Fruit fly (Drosophila melanogaster) whole organism, prepupa: ENCODE measurements around the gene CG12259.
A peak's percentile ranks its signal among the peaks of the same experiment; 100 is the strongest.

Experiments used
- Blimp-1 ChIP-seq: fragments of 200-800 bp; sonication (Bioruptor generic); optimal IDR thresholded peaks from 3 replicates; lab custom pipeline; 2017; ENCODE audit warnings: missing biosample characterization, missing genetic modification characterization, mild to moderate bottlenecking, moderate library complexity, missing genetic modification reagents
- CG10631 ChIP-seq: fragments of 200-800 bp; sonication (Bioruptor generic); optimal IDR thresholded peaks from 2 replicates; lab custom pipeline; 2016; ENCODE audit warnings: missing biosample characterization, missing genetic modification characterization
- CG10669 ChIP-seq: fragments of 200-800 bp; sonication (Bioruptor generic); optimal IDR thresholded peaks from 3 replicates; lab custom pipeline; 2018; ENCODE audit warnings: missing biosample characterization, mild to moderate bottlenecking, missing genetic modification characterization, moderate library complexity
- CG11294 ChIP-seq: fragments of 200-800 bp; sonication (Bioruptor generic); IDR thresholded peaks from 2 replicates; pipeline ENCODE4 v1.3.6; 2022; ENCODE audit warnings: missing biosample characterization, missing genetic modification characterization
- CG11762 ChIP-seq: fragments of 200-800 bp; sonication (Bioruptor generic); optimal IDR thresholded peaks from 3 replicates; lab custom pipeline; 2016; ENCODE audit warnings: missing biosample characterization, missing genetic modification characterization; ENCODE audit not compliant: insufficient read depth
- CG15336 ChIP-seq: fragments of 200-800 bp; sonication (Bioruptor generic); IDR thresholded peaks from 2 replicates; pipeline ENCODE4 v1.3.6; 2022; ENCODE audit warnings: missing biosample characterization, missing genetic modification characterization
- CG1621 ChIP-seq: fragments of 200-800 bp; sonication (Bioruptor generic); optimal IDR thresholded peaks from 3 replicates; lab custom pipeline; 2018; ENCODE audit warnings: missing biosample characterization, mild to moderate bottlenecking, missing genetic modification characterization
- CG16779 ChIP-seq: fragments of 200-800 bp; sonication (Bioruptor generic); optimal IDR thresholded peaks from 3 replicates; lab custom pipeline; 2017; ENCODE audit warnings: missing biosample characterization, mild to moderate bottlenecking, missing genetic modification characterization
- CG32006 ChIP-seq: fragments of 200-800 bp; sonication (Bioruptor generic); optimal IDR thresholded peaks from 3 replicates; lab custom pipeline; 2017; ENCODE audit warnings: missing biosample characterization, mild to moderate bottlenecking, missing genetic modification characterization
- CG34406 ChIP-seq: fragments of 200-800 bp; sonication (Bioruptor generic); optimal IDR thresholded peaks from 3 replicates; lab custom pipeline; 2016; ENCODE audit warnings: missing biosample characterization, missing genetic modification characterization
- CG3919 ChIP-seq: fragments of 200-800 bp; sonication (Bioruptor generic); optimal IDR thresholded peaks from 3 replicates; lab custom pipeline; 2016; ENCODE audit warnings: missing biosample characterization, missing genetic modification characterization
- CG4318 ChIP-seq: fragments of 200-800 bp; sonication (Bioruptor generic); optimal IDR thresholded peaks from 3 replicates; lab custom pipeline; 2017; ENCODE audit warnings: missing biosample characterization, mild to moderate bottlenecking, missing genetic modification characterization
- CG6163 ChIP-seq: fragments of 200-800 bp; sonication (Bioruptor generic); IDR thresholded peaks from 3 replicates; pipeline ENCODE4 v1.3.6; 2022; ENCODE audit warnings: missing biosample characterization, missing genetic modification characterization
- CG6276 ChIP-seq: fragments of 200-800 bp; sonication (Bioruptor generic); optimal IDR thresholded peaks from 2 replicates; lab custom pipeline; 2017; ENCODE audit warnings: missing biosample characterization, mild to moderate bottlenecking, missing genetic modification characterization
- CG6792 ChIP-seq: fragments of 200-800 bp; sonication (Bioruptor generic); optimal IDR thresholded peaks from 3 replicates; lab custom pipeline; 2016; ENCODE audit warnings: missing biosample characterization, missing genetic modification characterization
- CG6808 ChIP-seq: fragments of 200-800 bp; sonication (Bioruptor generic); optimal IDR thresholded peaks from 3 replicates; lab custom pipeline; 2017; ENCODE audit warnings: missing biosample characterization, missing genetic modification characterization, mild to moderate bottlenecking, moderate library complexity, missing genetic modification reagents
- CG6854 ChIP-seq: fragments of 200-800 bp; sonication (Bioruptor generic); optimal IDR thresholded peaks from 2 replicates; lab custom pipeline; 2017; ENCODE audit warnings: missing biosample characterization, mild to moderate bottlenecking, missing genetic modification characterization
- CG7368 ChIP-seq: fragments of 200-800 bp; sonication (Bioruptor generic); optimal IDR thresholded peaks from 3 replicates; lab custom pipeline; 2016; ENCODE audit warnings: missing biosample characterization, missing genetic modification characterization
- CG8119 ChIP-seq: fragments of 200-800 bp; sonication (Bioruptor generic); IDR thresholded peaks from 3 replicates; pipeline ENCODE4 v1.3.6; 2022; ENCODE audit warnings: missing biosample characterization, missing genetic modification characterization
- CG8319 ChIP-seq: fragments of 200-800 bp; sonication (Bioruptor generic); optimal IDR thresholded peaks from 3 replicates; lab custom pipeline; 2016; ENCODE audit warnings: missing biosample characterization, missing genetic modification characterization
- Eip75B ChIP-seq: fragments of 200-800 bp; sonication (Bioruptor generic); optimal IDR thresholded peaks from 3 replicates; lab custom pipeline; 2016; ENCODE audit warnings: missing biosample characterization, missing genetic modification characterization
- Eip78C ChIP-seq: fragments of 200-800 bp; sonication (Bioruptor generic); peaks from one replicate; lab custom pipeline; 2016; ENCODE audit warnings: missing biosample characterization, missing genetic modification characterization
- Eip93F ChIP-seq: fragments of 200-800 bp; sonication (Bioruptor generic); optimal IDR thresholded peaks from 2 replicates; lab custom pipeline; 2016; ENCODE audit warnings: missing biosample characterization, mild to moderate bottlenecking, missing genetic modification characterization
- Ets96B ChIP-seq: fragments of 200-800 bp; optimal IDR thresholded peaks from 2 replicates; lab custom pipeline; 2019; ENCODE audit warnings: missing biosample characterization, mild to moderate bottlenecking, missing genetic modification characterization, moderate library complexity
- Gug ChIP-seq: fragments of 200-800 bp; sonication (Bioruptor generic); IDR thresholded peaks from 2 replicates; pipeline ENCODE4 v1.3.6; 2022; ENCODE audit warnings: missing biosample characterization, missing genetic modification characterization
- Hr38 ChIP-seq: sonication (Bioruptor generic); optimal IDR thresholded peaks from 2 replicates; lab custom pipeline; 2016; ENCODE audit warnings: missing biosample characterization, missing genetic modification characterization
- Hr39 ChIP-seq: fragments of 200-800 bp; sonication (Bioruptor generic); optimal IDR thresholded peaks from 2 replicates; lab custom pipeline; 2016; ENCODE audit warnings: missing biosample characterization, missing genetic modification characterization
- Hr4 ChIP-seq: fragments of 200-800 bp; sonication (Bioruptor generic); optimal IDR thresholded peaks from 3 replicates; lab custom pipeline; 2016; ENCODE audit warnings: missing biosample characterization, missing genetic modification characterization
- Lpt ChIP-seq: fragments of 200-800 bp; sonication (Bioruptor generic); optimal IDR thresholded peaks from 3 replicates; lab custom pipeline; 2016; ENCODE audit warnings: missing biosample characterization, missing genetic modification characterization
- Met ChIP-seq: fragments of 200-800 bp; sonication (Bioruptor generic); optimal IDR thresholded peaks from 3 replicates; lab custom pipeline; 2016; ENCODE audit warnings: missing biosample characterization, missing genetic modification characterization
- OdsH ChIP-seq: fragments of 200-800 bp; sonication (Bioruptor generic); optimal IDR thresholded peaks from 3 replicates; lab custom pipeline; 2016; ENCODE audit warnings: missing biosample characterization, missing genetic modification characterization
- Smox ChIP-seq: fragments of 200-800 bp; sonication (Bioruptor generic); optimal IDR thresholded peaks from 3 replicates; lab custom pipeline; 2016; ENCODE audit warnings: missing biosample characterization, missing genetic modification characterization
- Sox102F ChIP-seq: fragments of 200-800 bp; sonication (Bioruptor generic); optimal IDR thresholded peaks from 2 replicates; lab custom pipeline; 2016; ENCODE audit warnings: missing biosample characterization, mild to moderate bottlenecking, missing genetic modification characterization
- achi ChIP-seq: fragments of 200-800 bp; sonication (Bioruptor generic); optimal IDR thresholded peaks from 3 replicates; lab custom pipeline; 2016; ENCODE audit warnings: missing biosample characterization, missing genetic modification characterization
- acj6 ChIP-seq: fragments of 200-800 bp; sonication (Bioruptor generic); optimal IDR thresholded peaks from 3 replicates; lab custom pipeline; 2016; ENCODE audit warnings: missing biosample characterization, missing genetic modification characterization
- dac ChIP-seq: fragments of 200-800 bp; sonication (Bioruptor generic); optimal IDR thresholded peaks from 2 replicates; lab custom pipeline; 2017; ENCODE audit warnings: missing biosample characterization, mild to moderate bottlenecking, missing genetic modification characterization
- dsx ChIP-seq: fragments of 200-800 bp; optimal IDR thresholded peaks from 3 replicates; lab custom pipeline; 2019; ENCODE audit warnings: missing biosample characterization, mild to moderate bottlenecking, missing genetic modification characterization, moderate library complexity; ENCODE audit not compliant: poor library complexity, severe bottlenecking
- eg ChIP-seq: fragments of 200-800 bp; sonication (Bioruptor generic); IDR thresholded peaks from 3 replicates; pipeline ENCODE4 v1.3.6; 2022; ENCODE audit warnings: missing biosample characterization, missing genetic modification characterization
- esn ChIP-seq: fragments of 200-800 bp; sonication (Bioruptor generic); optimal IDR thresholded peaks from 2 replicates; lab custom pipeline; 2016; ENCODE audit warnings: missing biosample characterization, mild to moderate bottlenecking, missing genetic modification characterization, moderate library complexity
- fd59A ChIP-seq: fragments of 200-800 bp; sonication (Bioruptor generic); optimal IDR thresholded peaks from 2 replicates; lab custom pipeline; 2017; ENCODE audit warnings: missing biosample characterization, mild to moderate bottlenecking, missing genetic modification characterization, missing genetic modification reagents
- fd85E ChIP-seq: fragments of 200-800 bp; sonication (Bioruptor generic); optimal IDR thresholded peaks from 3 replicates; lab custom pipeline; 2016; ENCODE audit warnings: missing biosample characterization, missing genetic modification characterization
- fkh ChIP-seq: fragments of 200-800 bp; sonication (Bioruptor generic); optimal IDR thresholded peaks from 3 replicates; lab custom pipeline; 2017; ENCODE audit warnings: missing biosample characterization, mild to moderate bottlenecking, missing genetic modification characterization, moderate library complexity
- lz ChIP-seq: fragments of 200-800 bp; sonication (Bioruptor generic); optimal IDR thresholded peaks from 3 replicates; lab custom pipeline; 2016; ENCODE audit warnings: missing biosample characterization, missing genetic modification characterization
- net ChIP-seq: fragments of 200-800 bp; sonication (Bioruptor generic); optimal IDR thresholded peaks from 3 replicates; lab custom pipeline; 2016; ENCODE audit warnings: missing biosample characterization, missing genetic modification characterization
- pdm3 ChIP-seq: fragments of 200-800 bp; sonication (Bioruptor generic); optimal IDR thresholded peaks from 3 replicates; lab custom pipeline; 2016; ENCODE audit warnings: missing biosample characterization, missing genetic modification characterization
- salr ChIP-seq, 2 experiments: fragments of 200-800 bp; sonication (Bioruptor generic); optimal IDR thresholded peaks; 3 replicates each; lab custom pipeline; 2016 to 2018; ENCODE audit warnings: missing biosample characterization in 2 of 2, missing genetic modification characterization in 2 of 2, mild to moderate bottlenecking in 1 of 2
- spab ChIP-seq: fragments of 200-800 bp; sonication (Bioruptor generic); optimal IDR thresholded peaks from 2 replicates; lab custom pipeline; 2017; ENCODE audit warnings: missing biosample characterization, mild to moderate bottlenecking, missing genetic modification characterization, missing genetic modification reagents
- ss ChIP-seq, 2 experiments: fragments of 200-800 bp; sonication (Bioruptor generic); optimal IDR thresholded peaks; 2 replicates in 1 of 2; 3 replicates in 1 of 2; lab custom pipeline; 2017 to 2018; ENCODE audit warnings: mild to moderate bottlenecking in 2 of 2, missing biosample characterization in 2 of 2, missing genetic modification characterization in 2 of 2, moderate library complexity in 1 of 2
- svp ChIP-seq: fragments of 200-800 bp; sonication (Bioruptor generic); peaks from one replicate; lab custom pipeline; 2016; ENCODE audit warnings: missing biosample characterization, missing genetic modification characterization
- topi ChIP-seq: fragments of 200-800 bp; sonication (Bioruptor generic); optimal IDR thresholded peaks from 3 replicates; lab custom pipeline; 2016; ENCODE audit warnings: missing biosample characterization, missing genetic modification characterization
- vri ChIP-seq: fragments of 200-800 bp; sonication (Bioruptor generic); optimal IDR thresholded peaks from 3 replicates; lab custom pipeline; 2016; ENCODE audit warnings: missing biosample characterization, mild to moderate bottlenecking, missing genetic modification characterization

Gene CG12259

dm6 chr3R:27916355-27917019 lies 4.4 kb downstream of the CG12259 start, which contains the start of the genes CG5003 and mRpS22:
Gene CG5003, minus strand, starts transcription at chr3R:27916516.
Gene mRpS22, plus strand, starts transcription at chr3R:27916908.
- TF ChIP-seq CG6163 = 0 out of 3 replicates have a peak, but pooled peaks have one; percentile 37
- TF ChIP-seq CG4318 (GFP tag; lab: Kevin White, UChicago) = no peak
- TF ChIP-seq CG1621 (tag; lab: Kevin White, UChicago) = no peak
- TF ChIP-seq CG6276 (GFP tag; lab: Kevin White, UChicago) = no peak
- peak; percentile 46 for TF ChIP-seq Sox102F
- TF ChIP-seq CG15336 (GFP tag; lab: Robert Waterston, UW) = no peak
- peak; percentile 79 for TF ChIP-seq CG10631 (GFP tag; lab: Kevin White, UChicago)
- TF ChIP-seq CG7368 = peak; percentile 33
- peak; percentile 59 for TF ChIP-seq topi (GFP tag; lab: Kevin White, UChicago)
- peak; percentile 48 for TF ChIP-seq Eip75B (GFP tag; lab: Kevin White, UChicago)
- peak; percentile 56 for TF ChIP-seq Smox
- peak; percentile 64 for TF ChIP-seq svp
- TF ChIP-seq fd59A (GFP tag; lab: Kevin White, UChicago) = no peak
- no peak for TF ChIP-seq CG16779 (tag; lab: Kevin White, UChicago)
- peak; percentile 54 for TF ChIP-seq Hr39 (GFP tag; lab: Kevin White, UChicago)
- TF ChIP-seq CG6792 (GFP tag; lab: Kevin White, UChicago) = peak; percentile 29
- TF ChIP-seq dac (GFP tag; lab: Kevin White, UChicago) = no peak
- no peak for TF ChIP-seq spab (GFP tag; lab: Kevin White, UChicago)
- TF ChIP-seq OdsH (GFP tag; lab: Kevin White, UChicago) = peak; percentile 68
- TF ChIP-seq Eip78C (GFP tag; lab: Kevin White, UChicago) = peak; percentile 81
- TF ChIP-seq CG3919 (GFP tag; lab: Kevin White, UChicago) = peak; percentile 66
- no peak; the same call in 1 of the 2 replicates for TF ChIP-seq CG11294
- TF ChIP-seq salr (GFP tag; optimal IDR thresholded peaks at IDR 0.05; lab: Kevin White, UChicago) = peak in 1 of 2 experiments; percentile 59
- TF ChIP-seq lz (GFP tag; lab: Kevin White, UChicago) = peak; percentile 59
- TF ChIP-seq Gug (GFP tag; lab: Robert Waterston, UW) = peak; percentile 31; the same call in 1 of the 2 replicates
- no peak for TF ChIP-seq dsx (GFP tag; lab: Kevin White, UChicago)
- peak; percentile 67 for TF ChIP-seq Hr4 (GFP tag; lab: Kevin White, UChicago)
- peak; percentile 11 for TF ChIP-seq Lpt (GFP tag; lab: Kevin White, UChicago)
- peak; percentile 12 for TF ChIP-seq CG8319 (GFP tag; lab: Kevin White, UChicago)
- TF ChIP-seq eg (GFP tag; lab: Robert Waterston, UW) = 0 out of 3 replicates have a peak, but pooled peaks have one; percentile 50
- TF ChIP-seq Eip93F (GFP tag; lab: Kevin White, UChicago) = peak; percentile 6
- no peak for TF ChIP-seq fd85E
- no peak for TF ChIP-seq CG6854 (GFP tag; lab: Kevin White, UChicago)
- TF ChIP-seq net (GFP tag; lab: Kevin White, UChicago) = peak; percentile 39
- peak; percentile 57 for TF ChIP-seq achi
- no peak for TF ChIP-seq vri (GFP tag; lab: Kevin White, UChicago)
- TF ChIP-seq pdm3 (GFP tag; lab: Kevin White, UChicago) = peak; percentile 56
- TF ChIP-seq CG11762 (GFP tag; lab: Kevin White, UChicago) = peak; percentile 56
- TF ChIP-seq Hr38 (GFP tag; lab: Kevin White, UChicago) = no peak
- peak; percentile 74 for TF ChIP-seq esn (GFP tag; lab: Kevin White, UChicago)
- TF ChIP-seq CG34406 (GFP tag; lab: Kevin White, UChicago) = peak; percentile 53
- peak; percentile 32 for TF ChIP-seq CG10669 (GFP tag; lab: Kevin White, UChicago)
- peak; percentile 44 for TF ChIP-seq CG6808 (GFP tag; lab: Kevin White, UChicago)
- TF ChIP-seq Blimp-1 (GFP tag; lab: Kevin White, UChicago) = no peak
- TF ChIP-seq Ets96B (tag; lab: Kevin White, UChicago) = peak; percentile 12
- TF ChIP-seq acj6 (GFP tag; lab: Kevin White, UChicago) = peak; percentile 58
- peak; percentile 60 for TF ChIP-seq Met (GFP tag; lab: Kevin White, UChicago)
- TF ChIP-seq CG8119 (GFP tag; lab: Robert Waterston, UW) = no peak
- peak; percentile 66 for TF ChIP-seq CG32006 (GFP tag; lab: Kevin White, UChicago)
- peak in 1 of 2 experiments; percentile 52 for TF ChIP-seq ss (GFP tag; optimal IDR thresholded peaks at IDR 0.05; lab: Kevin White, UChicago)
- TF ChIP-seq fkh (GFP tag; lab: Kevin White, UChicago) = peak; percentile 51
